Worm (Caenorhabditis elegans) whole organism, L3 larva: ENCODE data around the gene srbc-31.

ENCODE experiments used
- fos-1 ChIP-seq: fragments of 150-350 bp; optimal IDR thresholded peaks from 2 replicates; lab custom pipeline; 2014; ENCODE audit warnings: missing biosample characterization, missing genetic modification characterization
- nhr-76 ChIP-seq: fragments of 150-350 bp; sonication (generic microtip); optimal IDR thresholded peaks from 5 replicates; lab custom pipeline; 2014; ENCODE audit warnings: missing biosample characterization, missing genetic modification characterization
- pha-4 ChIP-seq: fragments of 150-350 bp; optimal IDR thresholded peaks from 2 replicates; lab custom pipeline; 2014; ENCODE audit warnings: missing biosample characterization, missing genetic modification reagents, missing genetic modification characterization

DNA sequence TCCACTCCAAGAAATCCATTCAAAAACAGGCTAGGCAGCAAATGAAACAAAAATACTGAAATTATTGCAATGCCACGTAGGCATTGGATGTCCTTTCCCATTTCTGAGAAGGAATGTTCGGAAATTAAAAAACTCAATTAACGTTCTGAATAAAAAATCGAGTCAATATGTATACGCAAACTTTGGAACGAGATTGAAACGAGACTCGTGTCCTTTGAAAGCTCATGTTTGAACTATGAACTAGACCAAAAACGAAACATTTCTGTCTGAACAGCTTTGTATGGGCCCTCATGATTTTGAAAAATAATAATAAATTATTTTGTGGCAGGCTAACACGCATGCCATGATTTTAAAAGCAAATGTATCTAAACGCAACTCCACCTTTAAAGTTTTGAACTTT lies 2.4 kb downstream of the srbc-31 start, which contains the start of gene oac-2:
- TF ChIP-seq pha-4 (tag; lab: Kevin White, UChicago) (no peak), fos-1 (tag; lab: Kevin White, UChicago) (no peak), nhr-76 (tag; lab: Kevin White, UChicago) (no peak)
